Worm (Caenorhabditis elegans): Measurements from ENCODE around the gene Y62H9A.14.

Gene Y62H9A.14

DNA sequence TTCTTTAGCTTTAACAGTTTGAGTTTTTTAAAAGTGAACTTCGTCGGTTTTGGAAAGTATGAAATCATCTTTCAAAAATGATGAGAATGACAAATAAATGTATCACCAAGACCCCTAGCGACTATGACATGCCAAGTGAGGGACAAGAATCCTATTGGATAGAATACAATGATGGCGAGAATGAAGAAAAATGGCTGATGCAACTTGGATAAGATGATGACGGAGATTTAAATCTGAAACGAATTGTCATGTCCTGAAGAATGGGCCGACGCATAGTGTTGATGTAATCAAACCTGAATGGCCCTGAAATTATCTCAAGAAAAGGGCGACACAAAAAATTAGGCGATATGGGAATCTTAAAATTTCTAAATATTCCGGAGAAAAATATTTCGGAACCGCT is 42.6 kb downstream of the Y62H9A.14 start (continued):
- TF ChIP-seq nhr-71 (tag; optimal IDR thresholded peaks at IDR 0.05) (peak; percentile 12), mep-1 (tag; optimal IDR thresholded peaks at IDR 0.05) (no peak)

DNA sequence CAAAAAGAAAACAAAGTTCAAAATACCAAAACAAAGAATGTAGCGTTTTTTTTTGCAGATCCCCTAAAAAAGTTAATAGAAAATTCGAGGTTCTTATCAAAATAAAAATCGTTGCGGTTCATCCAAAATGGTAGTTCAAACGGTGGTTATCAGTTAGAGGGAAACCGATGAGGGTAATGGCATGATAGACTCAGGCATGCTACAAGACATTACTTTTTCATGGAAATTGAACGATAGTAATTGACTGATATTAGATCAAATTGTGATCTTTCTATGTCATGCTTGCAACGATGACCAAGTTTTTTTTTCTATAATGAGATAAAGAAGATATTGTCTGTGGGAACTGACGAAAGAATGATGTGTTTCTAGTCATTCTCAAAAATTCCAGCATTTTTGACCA is 43.5 kb downstream of the Y62H9A.14 start:
- TF ChIP-seq nhr-71 (tag; optimal IDR thresholded peaks at IDR 0.05) = peak; percentile 38
- peak; percentile 3; the same call in 1 of the 2 replicates for TF ChIP-seq nhr-19 (GFP tag; conservative IDR thresholded peaks at IDR 0.05)
- TF ChIP-seq elt-2 (tag; optimal IDR thresholded peaks at IDR 0.05) = peak; percentile 67
- no peak for TF ChIP-seq blmp-1 (tag; optimal IDR thresholded peaks at IDR 0.05)
- TF ChIP-seq isw-1 (GFP tag; IDR thresholded peaks at IDR 0.05) = no peak
- peak in 1 of 2 experiments; percentile 2 for TF ChIP-seq lsy-2 (tag; optimal IDR thresholded peaks at IDR 0.05)
- peak in 5 of 6 experiments; percentile 14 to 93 (median 86) for TF ChIP-seq elt-3 (tag; optimal IDR thresholded peaks at IDR 0.05)
- TF ChIP-seq ceh-8 (GFP tag; optimal IDR thresholded peaks at IDR 0.05) = no peak
- TF ChIP-seq pqm-1 (tag; optimal IDR thresholded peaks at IDR 0.05) = peak; percentile 55
- no peak for TF ChIP-seq efl-3 (GFP tag; optimal IDR thresholded peaks at IDR 0.05)
- no peak for TF ChIP-seq aly-2 (tag; optimal IDR thresholded peaks at IDR 0.05)
- no peak for TF ChIP-seq ceh-63 (GFP tag; optimal IDR thresholded peaks at IDR 0.05)
- no peak for TF ChIP-seq tbx-2 (tag; optimal IDR thresholded peaks at IDR 0.05)
- TF ChIP-seq lin-14 (GFP tag; optimal IDR thresholded peaks at IDR 0.05) = peak; percentile 47

- TF ChIP-seq alr-1 (tag; optimal IDR thresholded peaks at IDR 0.05; ENCODE audit: borderline replicate concordance) (no peak), ceh-90 (tag; optimal IDR thresholded peaks at IDR 0.05) (no peak), jun-1 (tag; optimal IDR thresholded peaks at IDR 0.05) (no peak), lin-14 (GFP tag; optimal IDR thresholded peaks at IDR 0.05) (peak; percentile 53), ceh-82 (tag; optimal IDR thresholded peaks at IDR 0.05) (no peak), hpl-2 (GFP tag; optimal IDR thresholded peaks at IDR 0.05) (no peak), ztf-4 (tag; optimal IDR thresholded peaks at IDR 0.05) (no peak), lin-13 (GFP tag; optimal IDR thresholded peaks at IDR 0.05) (no peak), sptf-1 (tag; optimal IDR thresholded peaks at IDR 0.05) (no peak), nhr-85 (tag) (peak; percentile 84), swsn-7 (tag; optimal IDR thresholded peaks at IDR 0.05) (no peak), elt-3 (tag; optimal IDR thresholded peaks at IDR 0.05) (peak in 2 of 6 experiments; percentile 22 to 81), Y116A8C.19 (tag; optimal IDR thresholded peaks at IDR 0.05; ENCODE audit: borderline replicate concordance) (no peak), vab-15 (tag; optimal IDR thresholded peaks at IDR 0.05) (no peak), snu-23 (GFP tag; optimal IDR thresholded peaks at IDR 0.05) (peak; percentile 13), mdl-1 (tag; optimal IDR thresholded peaks at IDR 0.05) (peak in 1 of 2 experiments; percentile 1), lin-35 (GFP tag; optimal IDR thresholded peaks at IDR 0.05) (peak in 1 of 2 experiments; percentile 40), C16A3.4 (tag; optimal IDR thresholded peaks at IDR 0.05) (no peak), dsc-1 (tag; optimal IDR thresholded peaks at IDR 0.05) (no peak), ama-1 (optimal IDR thresholded peaks at IDR 0.05) (no peak), pqm-1 (tag; optimal IDR thresholded peaks at IDR 0.05) (no peak), nhr-20 (tag; optimal IDR thresholded peaks at IDR 0.05) (peak; percentile 64), hlh-4 (tag; optimal IDR thresholded peaks at IDR 0.05) (no peak), snpc-4 (tag; optimal IDR thresholded peaks at IDR 0.05) (no peak), grh-1 (GFP tag; IDR thresholded peaks at IDR 0.05) (peak; percentile 65; the same call in 1 of the 2 replicates), egl-13 (tag; optimal IDR thresholded peaks at IDR 0.05) (no peak), nhr-19 (GFP tag; conservative IDR thresholded peaks at IDR 0.05) (peak; percentile 10), lin-39 (tag; optimal IDR thresholded peaks at IDR 0.05) (no peak), nhr-71 (tag; optimal IDR thresholded peaks at IDR 0.05) (peak; percentile 13), tbx-2 (tag; optimal IDR thresholded peaks at IDR 0.05) (peak; percentile 24)
These were observed 44.1 kb downstream of the Y62H9A.14 start for ce11 chrX:11965163-11965562.

Measured in whole organism, L1 larva.